Fruit fly (Drosophila melanogaster) whole organism, wandering third instar larva: Measurements from ENCODE around the gene Gr68a.

Experiments
- Abd-B ChIP-seq: fragments of >200 bp; optimal IDR thresholded peaks from 2 replicates; lab custom pipeline; 2017; ENCODE audit warnings: missing biosample characterization, missing genetic modification characterization
- CG9705 ChIP-seq: fragments of 200-800 bp; sonication (Bioruptor generic); optimal IDR thresholded peaks from 2 replicates; lab custom pipeline; 2018; ENCODE audit warnings: missing biosample characterization, mild to moderate bottlenecking, missing genetic modification characterization
- CrebA ChIP-seq: fragments of 200-800 bp; sonication (Bioruptor generic); optimal IDR thresholded peaks from 2 replicates; lab custom pipeline; 2016; ENCODE audit warnings: missing biosample characterization, mild to moderate bottlenecking, missing genetic modification characterization, borderline replicate concordance
- Dfd ChIP-seq: fragments of >200 bp; optimal IDR thresholded peaks from 2 replicates; lab custom pipeline; 2017; ENCODE audit warnings: missing biosample characterization, missing genetic modification characterization
- Dif ChIP-seq: fragments of 200-275, 200-300 bp; sonication (Bioruptor generic); optimal IDR thresholded peaks from 2 replicates; lab custom pipeline; 2018; ENCODE audit warnings: missing biosample characterization, missing genetic modification characterization; ENCODE audit not compliant: partially characterized antibody
- Hnf4 ChIP-seq: fragments of 200-800 bp; sonication (Bioruptor generic); optimal IDR thresholded peaks from 2 replicates; lab custom pipeline; 2016; ENCODE audit warnings: missing biosample characterization, mild to moderate bottlenecking, missing genetic modification characterization
- Hr78 ChIP-seq: fragments of >200 bp; optimal IDR thresholded peaks from 2 replicates; lab custom pipeline; 2017; ENCODE audit warnings: missing biosample characterization, missing genetic modification characterization
- Jra ChIP-seq: sonication (Bioruptor generic); optimal IDR thresholded peaks from 2 replicates; lab custom pipeline; 2016; ENCODE audit warnings: missing biosample characterization, missing genetic modification characterization
- Mio ChIP-seq: sonication (Bioruptor generic); optimal IDR thresholded peaks from 2 replicates; lab custom pipeline; 2016; ENCODE audit warnings: missing biosample characterization, missing genetic modification characterization
- Myc ChIP-seq: fragments of >200 bp; optimal IDR thresholded peaks from 2 replicates; lab custom pipeline; 2017
- N ChIP-seq: fragments of >200 bp; optimal IDR thresholded peaks from 2 replicates; lab custom pipeline; 2018; ENCODE audit warnings: missing biosample characterization, missing external identifiers, missing genetic modification characterization
- Sp1 ChIP-seq: fragments of 200-800 bp; sonication (Bioruptor generic); optimal IDR thresholded peaks from 3 replicates; lab custom pipeline; 2019; ENCODE audit warnings: missing biosample characterization, mild to moderate bottlenecking, missing genetic modification characterization, moderate library complexity
- br ChIP-seq: fragments of 200-800 bp; sonication (Bioruptor generic); optimal IDR thresholded peaks from 2 replicates; lab custom pipeline; 2016; ENCODE audit warnings: missing biosample characterization, missing genetic modification characterization
- dmrt93B ChIP-seq: fragments of 200-800 bp; sonication (Bioruptor generic); optimal IDR thresholded peaks from 2 replicates; lab custom pipeline; 2018; ENCODE audit warnings: missing biosample characterization, mild to moderate bottlenecking, missing genetic modification characterization
- dsf ChIP-seq: sonication (Bioruptor generic); optimal IDR thresholded peaks from 2 replicates; lab custom pipeline; 2016; ENCODE audit warnings: missing biosample characterization, missing genetic modification characterization, borderline replicate concordance
- ey ChIP-seq: fragments of 200-800 bp; sonication (Bioruptor generic); optimal IDR thresholded peaks from 2 replicates; lab custom pipeline; 2016; ENCODE audit warnings: missing biosample characterization, missing genetic modification characterization
- foxo ChIP-seq, 2 experiments: fragments of 200-800 bp; sonication (Bioruptor generic); optimal IDR thresholded peaks; 2 replicates in 1 of 2; 3 replicates in 1 of 2; lab custom pipeline; 2016 to 2017; ENCODE audit warnings: missing biosample characterization in 2 of 2, missing genetic modification characterization in 2 of 2
- h ChIP-seq: fragments of 200-800 bp; sonication (Bioruptor generic); optimal IDR thresholded peaks from 3 replicates; lab custom pipeline; 2016; ENCODE audit warnings: missing biosample characterization, mild to moderate bottlenecking, missing genetic modification characterization
- lola ChIP-seq: fragments of >200 bp; optimal IDR thresholded peaks from 2 replicates; lab custom pipeline; 2017; ENCODE audit warnings: missing biosample characterization, missing genetic modification characterization
- pan ChIP-seq: fragments of >200 bp; optimal IDR thresholded peaks from 2 replicates; lab custom pipeline; 2017
- psq ChIP-seq: fragments of 200-800 bp; sonication (Bioruptor generic); optimal IDR thresholded peaks from 3 replicates; lab custom pipeline; 2017; ENCODE audit warnings: missing biosample characterization, mild to moderate bottlenecking, missing genetic modification characterization, moderate library complexity
- rgr ChIP-seq: fragments of 200-800 bp; sonication (Bioruptor generic); optimal IDR thresholded peaks from 3 replicates; lab custom pipeline; 2016; ENCODE audit warnings: missing biosample characterization, mild to moderate bottlenecking, missing genetic modification characterization
- tai ChIP-seq: sonication (Bioruptor generic); optimal IDR thresholded peaks from 2 replicates; lab custom pipeline; 2016; ENCODE audit warnings: missing biosample characterization, missing genetic modification characterization
- usp ChIP-seq: fragments of >200 bp; optimal IDR thresholded peaks from 2 replicates; lab custom pipeline; 2017; ENCODE audit warnings: missing biosample characterization, missing genetic modification characterization

The Gr68a gene

dm6 chr3L:11793233-11793800 is 42.2 kb downstream of the Gr68a start, which contains the start of the genes twy and CG10907:
TSS of gene twy (minus strand) at chr3L:11793283.
TSS of gene CG10907 (plus strand) at chr3L:11793514.
- TF ChIP-seq Abd-B (GFP tag; lab: Kevin White, UChicago), result no peak
- TF ChIP-seq foxo (GFP tag; optimal IDR thresholded peaks at IDR 0.05; lab: Kevin White, UChicago), result no peak
- no peak for TF ChIP-seq br (GFP tag; lab: Kevin White, UChicago)
- no peak for TF ChIP-seq Hnf4 (GFP tag; lab: Kevin White, UChicago)
- TF ChIP-seq CrebA (GFP tag; lab: Kevin White, UChicago), result no peak
- TF ChIP-seq pan (lab: Kevin White, UChicago), result no peak
- no peak for TF ChIP-seq rgr (GFP tag; lab: Kevin White, UChicago)
- TF ChIP-seq N (GFP tag; lab: Kevin White, UChicago), result no peak
- no peak for TF ChIP-seq Sp1 (GFP tag; lab: Kevin White, UChicago)
- TF ChIP-seq Mio (GFP tag; lab: Kevin White, UChicago), result no peak
- no peak for TF ChIP-seq Dif
- TF ChIP-seq h, result no peak
- TF ChIP-seq dsf, result no peak
- TF ChIP-seq CG9705 (GFP tag; lab: Kevin White, UChicago), result no peak
- no peak for TF ChIP-seq lola

- TF ChIP-seq tai (GFP tag; lab: Kevin White, UChicago) (no peak), Dif (no peak), ey (GFP tag; lab: Kevin White, UChicago) (no peak), lola (no peak), h (no peak), Hnf4 (GFP tag; lab: Kevin White, UChicago) (no peak)
Observed at dm6 chr3L:11795440-11795983, 44.4 kb downstream of the Gr68a start, which contains the start of gene Klp68D. TSS of gene Klp68D (plus strand) at chr3L:11795614.

dm6 chr3L:11800761-11801160 is 49.7 kb downstream of the Gr68a start, which contains the start of gene Gcat:
TSS of gene Gcat (minus strand) at chr3L:11800861.
- TF ChIP-seq CrebA (GFP tag; lab: Kevin White, UChicago) (no peak), br (GFP tag; lab: Kevin White, UChicago) (no peak), Jra (GFP tag; lab: Kevin White, UChicago) (no peak), psq (GFP tag; lab: Kevin White, UChicago) (no peak), dmrt93B (GFP tag; lab: Kevin White, UChicago) (no peak), usp (GFP tag; lab: Kevin White, UChicago) (no peak)

- TF ChIP-seq dsf (no peak), Hr78 (GFP tag; lab: Kevin White, UChicago) (no peak), psq (GFP tag; lab: Kevin White, UChicago) (no peak), Myc (no peak), Dfd (GFP tag; lab: Kevin White, UChicago) (no peak)
Observed at dm6 chr3L:11801622-11802021, 50.5 kb downstream of the Gr68a start.
